Worm (Caenorhabditis elegans): Measurements from ENCODE around the gene R09A8.5.

- TF ChIP-seq mls-2 (tag; optimal IDR thresholded peaks at IDR 0.05): no peak
- no peak for TF ChIP-seq unc-39 (tag; optimal IDR thresholded peaks at IDR 0.05)
- no peak for TF ChIP-seq nhr-12 (tag; optimal IDR thresholded peaks at IDR 0.05)
- no peak for TF ChIP-seq snpc-4 (tag; optimal IDR thresholded peaks at IDR 0.05)
- TF ChIP-seq nhr-237 (tag; optimal IDR thresholded peaks at IDR 0.05): no peak
- no peak for TF ChIP-seq nhr-2 (tag; optimal IDR thresholded peaks at IDR 0.05)
- TF ChIP-seq unc-62 (GFP tag; optimal IDR thresholded peaks at IDR 0.05): no peak
- no peak for TF ChIP-seq ces-1 (GFP tag; optimal IDR thresholded peaks at IDR 0.05)
- TF ChIP-seq sem-2 (GFP tag; optimal IDR thresholded peaks at IDR 0.05): no peak
- no peak for TF ChIP-seq elt-1 (tag; optimal IDR thresholded peaks at IDR 0.05; ENCODE audit: borderline replicate concordance, insufficient read depth)
- TF ChIP-seq M03D4.4 (tag; optimal IDR thresholded peaks at IDR 0.05): no peak
These were observed 45.1 kb downstream of the R09A8.5 start for ce11 chrX:12595217-12595616.
